Worm (Caenorhabditis elegans): ENCODE results near the gene sly-1.

sly-1 gene

DNA sequence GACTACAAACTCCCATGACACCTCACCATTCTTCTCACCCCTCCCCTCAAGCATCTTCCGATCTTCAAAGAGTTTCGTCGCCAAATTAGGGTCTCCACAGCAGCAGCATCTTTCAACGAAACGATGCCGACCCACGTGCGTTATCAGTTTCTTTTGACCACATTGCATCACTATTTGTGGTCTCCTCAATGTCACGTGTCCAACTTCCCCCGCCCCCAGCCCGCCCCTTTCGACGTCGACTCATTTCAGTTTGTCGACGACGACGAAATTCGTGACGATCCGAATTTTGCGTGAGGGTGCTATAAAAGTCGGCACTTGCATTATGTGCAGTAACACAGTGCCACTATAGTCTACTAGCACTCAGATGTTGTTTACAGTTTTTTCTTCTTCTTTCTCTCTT is 27.3 kb downstream of the sly-1 start (continued):
- no peak for TF ChIP-seq bed-2 (GFP tag; IDR thresholded peaks at IDR 0.05)
- peak; percentile 50 for TF ChIP-seq lin-54 (GFP tag; optimal IDR thresholded peaks at IDR 0.05)
- TF ChIP-seq Y95B8A.8 (GFP tag; IDR thresholded peaks at IDR 0.05): no peak
- no peak for TF ChIP-seq ztf-25 (GFP tag; IDR thresholded peaks at IDR 0.05)
- TF ChIP-seq ccch-3 (GFP tag; optimal IDR thresholded peaks at IDR 0.05): no peak
- no peak for TF ChIP-seq F55B11.4 (tag; optimal IDR thresholded peaks at IDR 0.05; ENCODE audit: borderline replicate concordance, insufficient read depth)
- TF ChIP-seq ZK185.1 (tag; optimal IDR thresholded peaks at IDR 0.05; ENCODE audit: poor library complexity, severe bottlenecking): no peak
- no peak for TF ChIP-seq ceh-100 (GFP tag; IDR thresholded peaks at IDR 0.05)
- TF ChIP-seq mes-4 (tag; optimal IDR thresholded peaks at IDR 0.05): no peak
- TF ChIP-seq nhr-120 (GFP tag; IDR thresholded peaks at IDR 0.05): no peak
- no peak for TF ChIP-seq dpl-1 (GFP tag; optimal IDR thresholded peaks at IDR 0.05)
- no peak for TF ChIP-seq dpff-1 (tag; optimal IDR thresholded peaks at IDR 0.05)
- peak; percentile 66; the same call in 1 of the 2 replicates for TF ChIP-seq Y53G8AR.9 (GFP tag; conservative IDR thresholded peaks at IDR 0.05)
- no peak for TF ChIP-seq egl-18 (GFP tag; IDR thresholded peaks at IDR 0.05)
- peak; percentile 93 for TF ChIP-seq atf-7 (tag; optimal IDR thresholded peaks at IDR 0.05)
- TF ChIP-seq xnd-1 (tag; optimal IDR thresholded peaks at IDR 0.05): no peak
- TF ChIP-seq snpc-1.1 (tag; optimal IDR thresholded peaks at IDR 0.05; ENCODE audit: insufficient read depth): no peak
- TF ChIP-seq F49E8.2 (tag; optimal IDR thresholded peaks at IDR 0.05; ENCODE audit: insufficient read depth): no peak
- TF ChIP-seq F57A8.1 (GFP tag; optimal IDR thresholded peaks at IDR 0.05): no peak
- TF ChIP-seq hsf-1 (GFP tag; IDR thresholded peaks at IDR 0.05): no peak
- no peak for TF ChIP-seq attf-3 (GFP tag; conservative IDR thresholded peaks at IDR 0.05)
- TF ChIP-seq lin-35 (GFP tag; optimal IDR thresholded peaks at IDR 0.05): no peak
- peak; percentile 63 for TF ChIP-seq attf-5 (GFP tag; optimal IDR thresholded peaks at IDR 0.05)
- no peak for TF ChIP-seq bed-1 (GFP tag; IDR thresholded peaks at IDR 0.05)
- no peak for TF ChIP-seq unc-130 (GFP tag; optimal IDR thresholded peaks at IDR 0.05)
- no peak for TF ChIP-seq hlh-12 (tag; optimal IDR thresholded peaks at IDR 0.05)
- TF ChIP-seq die-1 (tag; optimal IDR thresholded peaks at IDR 0.05): no peak
- peak; percentile 38; the same call in 1 of the 2 replicates for TF ChIP-seq zfh-2 (GFP tag; conservative IDR thresholded peaks at IDR 0.05)
- peak; percentile 8 for TF ChIP-seq ztf-3 (GFP tag; optimal IDR thresholded peaks at IDR 0.05)
- TF ChIP-seq somi-1 (GFP tag; optimal IDR thresholded peaks at IDR 0.05): peak; percentile 59
- TF ChIP-seq let-607 (tag; optimal IDR thresholded peaks at IDR 0.05): peak in 1 of 2 experiments; percentile 74
- TF ChIP-seq aptf-2 (GFP tag; conservative IDR thresholded peaks at IDR 0.05): no peak
- no peak for TF ChIP-seq hrde-1 (tag; optimal IDR thresholded peaks at IDR 0.05; ENCODE audit: borderline replicate concordance)
- no peak for TF ChIP-seq gei-17 (GFP tag; optimal IDR thresholded peaks at IDR 0.05)
- no peak for TF ChIP-seq tbx-9 (tag; optimal IDR thresholded peaks at IDR 0.05; ENCODE audit: borderline replicate concordance)
- no peak for TF ChIP-seq ceh-58 (GFP tag; IDR thresholded peaks at IDR 0.05)
- TF ChIP-seq K12H6.12 (tag; optimal IDR thresholded peaks at IDR 0.05): no peak
- TF ChIP-seq K11D2.4 (GFP tag; IDR thresholded peaks at IDR 0.05): peak; percentile 46; the same call in 1 of the 2 replicates
- no peak for TF ChIP-seq nhr-90 (tag; optimal IDR thresholded peaks at IDR 0.05)
- TF ChIP-seq nfya-1 (tag; optimal IDR thresholded peaks at IDR 0.05; ENCODE audit: borderline replicate concordance, insufficient read depth): no peak
- TF ChIP-seq madf-3 (GFP tag; IDR thresholded peaks at IDR 0.05): no peak
- peak; percentile 38; the same call in 1 of the 2 replicates for TF ChIP-seq egrh-3 (GFP tag; IDR thresholded peaks at IDR 0.05)
- TF ChIP-seq ekl-4 (GFP tag; IDR thresholded peaks at IDR 0.05): 0 out of 2 replicates have a peak, but pooled peaks have one; percentile 29
- no peak for TF ChIP-seq him-1 (tag; optimal IDR thresholded peaks at IDR 0.05)
- no peak for TF ChIP-seq T26A5.8 (tag; optimal IDR thresholded peaks at IDR 0.05)
- no peak for TF ChIP-seq F23B12.7 (tag; optimal IDR thresholded peaks at IDR 0.05; ENCODE audit: insufficient read depth)
- no peak for TF ChIP-seq F52B5.7 (tag; optimal IDR thresholded peaks at IDR 0.05)
- peak; percentile 60 for TF ChIP-seq nhr-80 (tag; optimal IDR thresholded peaks at IDR 0.05)
